Fruit fly (Drosophila melanogaster) whole organism, embryonic: ENCODE results near the gene CG9328.
A peak's percentile ranks its signal among the peaks of the same experiment; 100 is the strongest.

ENCODE experiments used
- Ada2b ChIP-seq: fragments of 200-800 bp; sonication (Bioruptor generic); IDR thresholded peaks from 2 replicates; pipeline ENCODE4 v1.3.6; 2022; ENCODE audit warnings: missing biosample characterization, missing genetic modification characterization
- Atf6 ChIP-seq: fragments of 200-800 bp; sonication (Bioruptor generic); IDR thresholded peaks from 2 replicates; pipeline ENCODE4 v1.3.6; 2022; ENCODE audit warnings: missing biosample characterization, missing genetic modification characterization
- Bgb ChIP-seq: fragments of 200-800 bp; sonication (Bioruptor generic); IDR thresholded peaks from 2 replicates; pipeline ENCODE4 v1.3.6; 2022; ENCODE audit warnings: missing biosample characterization, missing genetic modification characterization; ENCODE audit not compliant: partially characterized antibody
- Bteb2 ChIP-seq: fragments of 200-800 bp; sonication (Bioruptor generic); optimal IDR thresholded peaks from 2 replicates; lab custom pipeline; 2016; ENCODE audit warnings: missing biosample characterization, missing genetic modification characterization
- CG10267 ChIP-seq: fragments of 200-800 bp; sonication (Bioruptor generic); optimal IDR thresholded peaks from 2 replicates; lab custom pipeline; 2018; ENCODE audit warnings: missing biosample characterization, mild to moderate bottlenecking, missing genetic modification characterization, moderate library complexity
- CG10366 ChIP-seq: fragments of 200-800 bp; sonication (Bioruptor generic); IDR thresholded peaks from 2 replicates; pipeline ENCODE4 v1.3.6; 2022; ENCODE audit warnings: missing biosample characterization, missing genetic modification characterization
- CG12391 ChIP-seq: fragments of 200-800 bp; sonication (Bioruptor generic); optimal IDR thresholded peaks from 3 replicates; lab custom pipeline; 2018; ENCODE audit warnings: missing biosample characterization, mild to moderate bottlenecking, missing genetic modification characterization, moderate library complexity
- CG13296 ChIP-seq: fragments of 200-800 bp; sonication (Bioruptor generic); optimal IDR thresholded peaks from 3 replicates; lab custom pipeline; 2018; ENCODE audit warnings: missing biosample characterization, mild to moderate bottlenecking, missing genetic modification characterization
- CG15601 ChIP-seq: fragments of 200-800 bp; sonication (Bioruptor generic); optimal IDR thresholded peaks from 3 replicates; lab custom pipeline; 2019; ENCODE audit warnings: missing biosample characterization, mild to moderate bottlenecking, missing genetic modification characterization, moderate library complexity
- CG30403 ChIP-seq: fragments of 200-800 bp; sonication (Bioruptor generic); optimal IDR thresholded peaks from 3 replicates; lab custom pipeline; 2016; ENCODE audit warnings: missing biosample characterization, missing genetic modification characterization
- CG30431 ChIP-seq: fragments of 200-800 bp; sonication (Bioruptor generic); optimal IDR thresholded peaks from 2 replicates; lab custom pipeline; 2017; ENCODE audit warnings: missing biosample characterization, missing genetic modification characterization
- CG31365 ChIP-seq: fragments of 200-800 bp; sonication (Bioruptor generic); optimal IDR thresholded peaks from 2 replicates; lab custom pipeline; 2018; ENCODE audit warnings: missing biosample characterization, mild to moderate bottlenecking, missing genetic modification characterization
- CG34376 ChIP-seq: fragments of 200-800 bp; sonication (Bioruptor generic); optimal IDR thresholded peaks from 2 replicates; lab custom pipeline; 2018; ENCODE audit warnings: missing biosample characterization, mild to moderate bottlenecking, missing genetic modification characterization
- CG3838 ChIP-seq: fragments of 200-800 bp; sonication (Bioruptor generic); optimal IDR thresholded peaks from 3 replicates; lab custom pipeline; 2016; ENCODE audit warnings: missing biosample characterization, missing genetic modification characterization
- CG43689 ChIP-seq: fragments of 200-800 bp; sonication (Bioruptor generic); IDR thresholded peaks from 2 replicates; pipeline ENCODE4 v1.3.6; 2022; ENCODE audit warnings: missing biosample characterization, missing genetic modification characterization
- CG4404 ChIP-seq: fragments of 200-800 bp; sonication (Bioruptor generic); IDR thresholded peaks from 2 replicates; pipeline ENCODE4 v1.3.6; 2022; ENCODE audit warnings: missing biosample characterization, missing genetic modification characterization
- CG4707 ChIP-seq: fragments of 200-800 bp; sonication (Bioruptor generic); optimal IDR thresholded peaks from 2 replicates; lab custom pipeline; 2018; ENCODE audit warnings: missing biosample characterization, mild to moderate bottlenecking, missing genetic modification characterization, moderate library complexity
- CG5953 ChIP-seq: fragments of 200-800 bp; sonication (Bioruptor generic); IDR thresholded peaks from 2 replicates; pipeline ENCODE4 v1.3.6; 2022; ENCODE audit warnings: missing biosample characterization, missing genetic modification characterization
- CG9437 ChIP-seq: fragments of 200-800 bp; sonication (Bioruptor generic); optimal IDR thresholded peaks from 2 replicates; lab custom pipeline; 2018; ENCODE audit warnings: missing biosample characterization, mild to moderate bottlenecking, missing genetic modification characterization
- Chrac-16 ChIP-seq: fragments of 200-800 bp; sonication (Bioruptor generic); optimal IDR thresholded peaks from 3 replicates; lab custom pipeline; 2016; ENCODE audit warnings: missing biosample characterization, missing genetic modification characterization
- HmgD ChIP-seq: fragments of 200-800 bp; sonication (Bioruptor generic); optimal IDR thresholded peaks from 3 replicates; lab custom pipeline; 2016; ENCODE audit warnings: missing biosample characterization, missing genetic modification characterization
- HmgZ ChIP-seq: fragments of 200-800 bp; sonication (Bioruptor generic); optimal IDR thresholded peaks from 2 replicates; lab custom pipeline; 2018; ENCODE audit warnings: missing biosample characterization, mild to moderate bottlenecking, missing genetic modification characterization
- MESR4 ChIP-seq: fragments of 200-800 bp; sonication (Bioruptor generic); optimal IDR thresholded peaks from 2 replicates; lab custom pipeline; 2018; ENCODE audit warnings: missing biosample characterization, mild to moderate bottlenecking, missing genetic modification characterization, moderate library complexity
- Nf-YB ChIP-seq: fragments of 200-800 bp; sonication (Bioruptor generic); optimal IDR thresholded peaks from 3 replicates; lab custom pipeline; 2019; ENCODE audit warnings: missing biosample characterization, mild to moderate bottlenecking, missing genetic modification characterization, moderate library complexity
- NfI ChIP-seq: fragments of 200-800 bp; sonication (Bioruptor generic); optimal IDR thresholded peaks from 3 replicates; lab custom pipeline; 2018; ENCODE audit warnings: missing biosample characterization, mild to moderate bottlenecking, missing genetic modification characterization, moderate library complexity
- abd-A ChIP-seq: fragments of 200-800 bp; sonication (Bioruptor generic); optimal IDR thresholded peaks from 3 replicates; lab custom pipeline; 2019; ENCODE audit warnings: missing biosample characterization, mild to moderate bottlenecking, missing genetic modification characterization, moderate library complexity
- amos ChIP-seq: fragments of 200-800 bp; sonication (Bioruptor generic); IDR thresholded peaks from 2 replicates; pipeline ENCODE4 v1.3.6; 2022; ENCODE audit warnings: missing biosample characterization, missing genetic modification characterization; ENCODE audit not compliant: partially characterized antibody
- ara ChIP-seq: fragments of 200-800 bp; sonication (Bioruptor generic); IDR thresholded peaks from 2 replicates; pipeline ENCODE4 v1.3.6; 2022; ENCODE audit warnings: missing biosample characterization, missing genetic modification characterization
- ase ChIP-seq: fragments of 200-800 bp; sonication (Bioruptor generic); IDR thresholded peaks from 3 replicates; pipeline ENCODE4 v1.3.6; 2022; ENCODE audit warnings: missing biosample characterization, missing genetic modification characterization
- az2 ChIP-seq: fragments of 200-800 bp; sonication (Bioruptor generic); optimal IDR thresholded peaks from 3 replicates; lab custom pipeline; 2016; ENCODE audit warnings: missing biosample characterization, missing genetic modification characterization
- bcd ChIP-seq: fragments of 200-800 bp; sonication (Bioruptor generic); optimal IDR thresholded peaks from 2 replicates; lab custom pipeline; 2017; ENCODE audit warnings: missing biosample characterization, mild to moderate bottlenecking, missing genetic modification characterization
- bigmax ChIP-seq: fragments of 200-800 bp; sonication (Bioruptor generic); optimal IDR thresholded peaks from 2 replicates; lab custom pipeline; 2018; ENCODE audit warnings: missing biosample characterization, mild to moderate bottlenecking, missing genetic modification characterization
- btn ChIP-seq: fragments of 200-800 bp; sonication (Bioruptor generic); optimal IDR thresholded peaks from 2 replicates; lab custom pipeline; 2016; ENCODE audit warnings: missing biosample characterization, missing genetic modification characterization
- cas ChIP-seq: fragments of 200-800 bp; sonication (Bioruptor generic); IDR thresholded peaks from 2 replicates; pipeline ENCODE4 v1.3.6; 2022; ENCODE audit warnings: missing biosample characterization, missing genetic modification characterization
- ci ChIP-seq: fragments of 200-800 bp; sonication (Bioruptor generic); IDR thresholded peaks from 3 replicates; pipeline ENCODE4 v1.3.6; 2022; ENCODE audit warnings: missing biosample characterization, missing genetic modification characterization
- crp ChIP-seq, 2 experiments: fragments of 200-800 bp; sonication (Bioruptor generic); optimal IDR thresholded peaks; 2 replicates in 1 of 2; 3 replicates in 1 of 2; lab custom pipeline; 2017; ENCODE audit warnings: missing biosample characterization in 2 of 2, missing genetic modification characterization in 2 of 2, mild to moderate bottlenecking in 1 of 2, moderate library complexity in 1 of 2
- dm ChIP-seq: fragments of 200-800 bp; sonication (Bioruptor generic); optimal IDR thresholded peaks from 3 replicates; lab custom pipeline; 2016; ENCODE audit warnings: missing biosample characterization, missing genetic modification characterization
- ems ChIP-seq: fragments of 200-800 bp; sonication (Bioruptor generic); optimal IDR thresholded peaks from 3 replicates; lab custom pipeline; 2016; ENCODE audit warnings: missing biosample characterization, missing genetic modification characterization
- ewg ChIP-seq: fragments of 200-800 bp; sonication (Bioruptor generic); optimal IDR thresholded peaks from 3 replicates; lab custom pipeline; 2017; ENCODE audit warnings: mild to moderate bottlenecking, missing biosample characterization, missing genetic modification reagents, missing genetic modification characterization
- h ChIP-seq: fragments of >200 bp; optimal IDR thresholded peaks from 2 replicates; lab custom pipeline; 2017
- hkb ChIP-seq, 2 experiments: fragments of 200-800 bp in 1 of 2; fragments of >200 bp in 1 of 2; sonication (Bioruptor generic) in 1 of 2; IDR thresholded peaks in 1 of 2; optimal IDR thresholded peaks in 1 of 2; 2 replicates each; pipeline versions ENCODE4 v1.3.6 to Lab custom; 2017 to 2022; ENCODE audit warnings: missing biosample characterization in 1 of 2, missing genetic modification characterization in 1 of 2
- odd ChIP-seq: fragments of 200-800 bp; sonication (Bioruptor generic); optimal IDR thresholded peaks from 2 replicates; lab custom pipeline; 2017; ENCODE audit warnings: missing biosample characterization, mild to moderate bottlenecking, missing genetic modification characterization
- pho ChIP-seq: fragments of 200-800 bp; sonication (Bioruptor generic); optimal IDR thresholded peaks from 2 replicates; lab custom pipeline; 2016; ENCODE audit warnings: missing biosample characterization, missing genetic modification characterization
- scrt ChIP-seq: fragments of 200-800 bp; sonication (Bioruptor generic); optimal IDR thresholded peaks from 2 replicates; lab custom pipeline; 2018; ENCODE audit warnings: missing biosample characterization, mild to moderate bottlenecking, missing genetic modification characterization, moderate library complexity
- slou ChIP-seq: fragments of 200-800 bp; sonication (Bioruptor generic); optimal IDR thresholded peaks from 3 replicates; lab custom pipeline; 2016; ENCODE audit warnings: missing biosample characterization, missing genetic modification characterization
- sna ChIP-seq: fragments of 200-800 bp; sonication (Bioruptor generic); IDR thresholded peaks from 2 replicates; pipeline ENCODE4 v1.3.6; 2022; ENCODE audit warnings: missing biosample characterization, missing genetic modification characterization; ENCODE audit not compliant: partially characterized antibody
- ssp ChIP-seq: fragments of 200-800 bp; sonication (Bioruptor generic); IDR thresholded peaks from 2 replicates; pipeline ENCODE4 v1.3.6; 2022; ENCODE audit warnings: missing biosample characterization, missing genetic modification characterization
- tap ChIP-seq: fragments of 200-800 bp; optimal IDR thresholded peaks from 3 replicates; lab custom pipeline; 2019; ENCODE audit warnings: missing biosample characterization, mild to moderate bottlenecking, missing genetic modification characterization, moderate library complexity
- tio ChIP-seq: fragments of 200-800 bp; sonication (Bioruptor generic); optimal IDR thresholded peaks from 2 replicates; lab custom pipeline; 2017; ENCODE audit warnings: missing biosample characterization, missing genetic modification characterization, inconsistent platforms
- zfh1 ChIP-seq: fragments of 200-800 bp; sonication (Bioruptor generic); IDR thresholded peaks from 3 replicates; pipeline ENCODE4 v1.3.6; 2022; ENCODE audit warnings: missing biosample characterization, missing genetic modification characterization

CG9328 gene

dm6 chr2L:20752160-20752559 is 45.4 kb upstream of the CG9328 start, which contains the start of the genes Amacr and Ns4 (continued):
- TF ChIP-seq NfI (peak; percentile 69), tap (tag; lab: Kevin White, UChicago) (no peak), ssp (GFP tag; lab: Robert Waterston, UW) (peak; percentile 29; the same call in 1 of the 2 replicates), CG43689 (GFP tag; lab: Robert Waterston, UW) (no peak), crp (GFP tag; optimal IDR thresholded peaks at IDR 0.05; lab: Kevin White, UChicago) (peak in 1 of 2 experiments; percentile 15), dm (GFP tag; lab: Kevin White, UChicago) (peak; percentile 35), tio (GFP tag; lab: Kevin White, UChicago) (peak; percentile 16), amos (peak; percentile 22; the same call in 1 of the 2 replicates), CG10267 (tag; lab: Kevin White, UChicago) (peak; percentile 31), cas (GFP tag; lab: Robert Waterston, UW) (no peak), Nf-YB (peak; percentile 9), MESR4 (GFP tag; lab: Kevin White, UChicago) (peak; percentile 38), CG13296 (no peak), CG9437 (peak; percentile 46), odd (peak; percentile 28), slou (GFP tag; lab: Kevin White, UChicago) (no peak), CG10366 (peak; percentile 52), Bteb2 (GFP tag; lab: Kevin White, UChicago) (no peak), CG15601 (tag; lab: Kevin White, UChicago) (no peak), h (no peak), Chrac-16 (GFP tag; lab: Kevin White, UChicago) (peak; percentile 44), CG3838 (GFP tag; lab: Kevin White, UChicago) (no peak), CG30431 (GFP tag; lab: Kevin White, UChicago) (peak; percentile 13), Ada2b (peak; percentile 21; the same call in 1 of the 2 replicates), Bgb (GFP tag; lab: Robert Waterston, UW) (0 out of 2 replicates have a peak, but pooled peaks have one; percentile 17), ci (GFP tag; lab: Robert Waterston, UW) (0 out of 3 replicates have a peak, but pooled peaks have one; percentile 30), Atf6 (GFP tag; lab: Robert Waterston, UW) (peak; percentile 11; the same call in 1 of the 2 replicates), sna (peak; percentile 39; the same call in 1 of the 2 replicates), ewg (peak; percentile 42), zfh1 (0 out of 3 replicates have a peak, but pooled peaks have one; percentile 33), CG4404 (GFP tag; lab: Robert Waterston, UW) (no peak), az2 (GFP tag; lab: Kevin White, UChicago) (peak; percentile 18), CG12391 (tag; lab: Kevin White, UChicago) (peak; percentile 54), CG4707 (no peak), scrt (GFP tag; lab: Kevin White, UChicago) (no peak), HmgZ (peak; percentile 52), CG34376 (GFP tag; lab: Kevin White, UChicago) (peak; percentile 18), hkb (optimal IDR thresholded peaks at IDR 0.05; lab: Kevin White, UChicago) (no peak), hkb (GFP tag; IDR thresholded peaks at IDR 0.05; lab: Robert Waterston, UW) (no peak), ase (GFP tag; lab: Robert Waterston, UW) (peak; percentile 33; the same call in 1 of the 3 replicates), btn (GFP tag; lab: Kevin White, UChicago) (no peak), pho (GFP tag; lab: Kevin White, UChicago) (peak; percentile 61), CG5953 (GFP tag; lab: Robert Waterston, UW) (no peak), abd-A (no peak), ara (no peak), CG31365 (no peak), CG30403 (GFP tag; lab: Kevin White, UChicago) (peak; percentile 71), bcd (peak; percentile 29), ems (GFP tag; lab: Kevin White, UChicago) (peak; percentile 55), bigmax (GFP tag; lab: Kevin White, UChicago) (no peak), HmgD (GFP tag; lab: Kevin White, UChicago) (peak; percentile 28)
